Fruit fly (Drosophila melanogaster) Kc167 (cell line): ENCODE results near the gene CG17687.

ENCODE experiments used
- Myc ChIP-seq: fragments of >200 bp; optimal IDR thresholded peaks from 2 replicates; lab custom pipeline; 2017; ENCODE audit warnings: missing external identifiers
- Sin3A ChIP-seq: fragments of >200 bp; optimal IDR thresholded peaks from 2 replicates; lab custom pipeline; 2018; ENCODE audit warnings: missing external identifiers
- h ChIP-seq: fragments of >200 bp; optimal IDR thresholded peaks from 3 replicates; lab custom pipeline; 2018; ENCODE audit warnings: missing external identifiers
- insv ChIP-seq: fragments of >200 bp; optimal IDR thresholded peaks from 3 replicates; lab custom pipeline; 2018; ENCODE audit warnings: missing external identifiers
- psq ChIP-seq: fragments of >200 bp; optimal IDR thresholded peaks from 2 replicates; lab custom pipeline; 2017; ENCODE audit warnings: missing external identifiers
- ttk ChIP-seq: sonication (Bioruptor generic); optimal IDR thresholded peaks from 2 replicates; lab custom pipeline; 2017; ENCODE audit warnings: missing external identifiers

Gene CG17687

dm6 chr3L:13348733-13349132 lies at the start of gene CG17687:
TSS of gene CG17687 (plus strand) at chr3L:13349033.
- TF ChIP-seq insv (no peak), Myc (lab: Kevin White, UChicago) (no peak), Sin3A (no peak), h (no peak), psq (no peak), ttk (lab: Kevin White, UChicago) (no peak)

DNA sequence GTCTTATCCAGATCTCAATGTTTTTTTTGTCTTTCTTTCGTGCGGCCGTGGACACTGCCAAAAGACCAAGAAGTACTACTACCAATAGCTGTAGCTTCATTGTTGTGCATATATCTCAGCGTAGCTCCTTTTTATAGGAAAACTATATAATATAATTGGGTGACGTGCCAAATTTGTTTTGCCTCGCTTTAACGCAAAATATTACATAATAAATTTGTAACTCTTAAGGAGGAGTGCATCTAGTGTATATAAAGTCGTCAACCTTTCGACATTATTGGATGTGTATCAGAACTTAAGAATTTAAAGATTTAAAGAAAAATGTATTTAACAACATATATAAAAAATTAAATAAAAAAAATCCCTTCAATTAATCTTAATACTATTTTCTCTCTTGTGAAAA lies 48.8 kb upstream of the CG17687 start, which contains the start of gene CG43147:
Gene CG43147 (minus strand): TSS at position 101 of the 400 bp plus-strand sequence.
- TF ChIP-seq psq (no peak), Sin3A (no peak), ttk (lab: Kevin White, UChicago) (no peak), h (no peak), Myc (lab: Kevin White, UChicago) (no peak), insv (no peak)

dm6 chr3L:13301335-13301734 lies 47.5 kb upstream of the CG17687 start, which contains the start of gene SP:
TSS of gene SP (plus strand) at chr3L:13301635.
- TF ChIP-seq Sin3A (no peak), insv (no peak), psq (no peak), ttk (lab: Kevin White, UChicago) (no peak), h (no peak)

DNA sequence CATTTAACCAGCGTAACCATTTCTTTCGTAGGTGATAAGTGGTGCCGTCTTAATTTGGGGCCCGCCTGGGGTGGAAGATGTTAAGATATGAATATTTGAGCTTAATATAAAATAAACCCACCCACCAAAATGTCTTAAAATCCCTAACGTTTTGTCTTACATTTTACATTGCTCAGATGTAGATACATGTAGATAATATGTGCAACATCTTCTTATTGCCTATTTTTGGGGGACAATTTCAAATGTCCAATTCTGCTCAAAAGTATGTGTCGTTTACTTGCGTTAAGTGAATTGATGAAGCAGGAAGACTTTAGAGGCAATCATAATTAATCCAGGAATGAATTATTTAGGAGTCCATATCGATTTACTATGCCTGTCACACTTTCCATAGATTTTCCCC lies 47.0 kb upstream of the CG17687 start:
- TF ChIP-seq insv (no peak), psq (no peak), h (no peak), Myc (lab: Kevin White, UChicago) (no peak), Sin3A (no peak), ttk (lab: Kevin White, UChicago) (no peak)

DNA sequence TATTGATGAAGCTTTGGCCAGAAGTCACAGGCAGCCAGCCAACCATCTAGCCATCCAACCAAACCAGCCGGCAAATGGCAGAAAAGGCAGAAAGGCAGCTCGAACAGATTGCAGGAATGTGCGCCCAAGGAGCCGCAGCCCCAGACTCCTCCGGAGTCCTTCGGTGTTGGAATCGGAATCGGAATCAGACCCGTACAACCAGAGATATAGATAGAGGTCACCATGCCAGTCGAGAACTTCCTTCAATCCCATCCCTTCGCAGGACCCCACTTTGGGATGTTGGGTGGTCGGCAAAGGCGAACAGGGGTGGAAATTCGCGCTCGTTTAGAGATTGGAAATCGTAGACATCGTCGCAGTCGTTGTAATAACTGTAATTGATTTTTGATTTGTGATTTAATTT lies 36.6 kb upstream of the CG17687 start:
- no peak for TF ChIP-seq psq
- TF ChIP-seq ttk (lab: Kevin White, UChicago): no peak
- no peak for TF ChIP-seq h
- TF ChIP-seq Sin3A: no peak
- no peak for TF ChIP-seq insv
- no peak for TF ChIP-seq Myc (lab: Kevin White, UChicago)

dm6 chr3L:13328835-13329234 lies 20.0 kb upstream of the CG17687 start, which contains the start of gene CG14113:
TSS of gene CG14113 (plus strand) at chr3L:13329135.
- TF ChIP-seq psq: no peak
- TF ChIP-seq Sin3A: no peak
- TF ChIP-seq h: no peak
- no peak for TF ChIP-seq ttk (lab: Kevin White, UChicago)
- TF ChIP-seq Myc (lab: Kevin White, UChicago): no peak
- TF ChIP-seq insv: no peak

DNA sequence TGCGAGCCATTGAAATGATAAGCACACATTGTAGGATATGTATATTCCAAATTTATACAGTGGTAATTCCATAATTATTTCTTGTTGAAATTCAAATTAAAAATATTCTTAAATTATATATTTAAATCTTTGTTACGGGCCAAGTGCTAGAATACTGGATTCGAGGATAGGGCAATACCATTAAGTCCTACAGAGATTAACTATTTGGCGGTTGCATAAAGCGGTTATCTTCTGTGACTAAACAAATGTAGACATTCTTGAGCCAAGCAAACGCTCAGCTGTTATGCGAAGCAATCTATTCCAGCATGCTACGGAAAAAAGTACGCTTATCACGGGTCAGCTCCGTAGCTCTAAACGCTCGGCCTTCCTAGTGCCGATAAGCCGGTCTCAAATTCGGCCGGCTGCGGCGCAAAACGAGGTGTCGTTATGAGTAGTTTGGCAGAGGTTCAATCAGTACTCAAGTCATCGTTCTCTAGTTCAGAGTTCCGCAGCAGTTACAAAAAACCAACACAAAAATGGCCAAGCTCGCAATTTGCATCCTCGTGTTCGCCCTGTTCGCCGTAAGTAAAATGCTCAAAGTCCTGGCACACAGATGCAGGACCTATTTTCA lies 7.4 kb downstream of the CG17687 start, which contains the start of gene Nplp2:
Gene Nplp2 (plus strand): TSS at position 293 of the 610 bp plus-strand sequence.
- TF ChIP-seq Sin3A: no peak
- TF ChIP-seq ttk (lab: Kevin White, UChicago): no peak
- TF ChIP-seq h: no peak
- TF ChIP-seq psq: no peak
- no peak for TF ChIP-seq Myc (lab: Kevin White, UChicago)
- TF ChIP-seq insv: no peak

dm6 chr3L:13377657-13378056 lies 28.8 kb downstream of the CG17687 start, which contains the start of gene CG14111:
TSS of gene CG14111 (plus strand) at chr3L:13377957.
- TF ChIP-seq psq (no peak), insv (no peak), Sin3A (no peak), ttk (lab: Kevin White, UChicago) (no peak), Myc (lab: Kevin White, UChicago) (no peak), h (no peak)

- TF ChIP-seq psq (no peak), ttk (lab: Kevin White, UChicago) (no peak), Myc (lab: Kevin White, UChicago) (no peak), Sin3A (no peak), h (no peak), insv (no peak)
Observed at dm6 chr3L:13378202-13378601, 29.4 kb downstream of the CG17687 start, which contains the start of gene SNCF. TSS of gene SNCF (plus strand) at chr3L:13378583.

DNA sequence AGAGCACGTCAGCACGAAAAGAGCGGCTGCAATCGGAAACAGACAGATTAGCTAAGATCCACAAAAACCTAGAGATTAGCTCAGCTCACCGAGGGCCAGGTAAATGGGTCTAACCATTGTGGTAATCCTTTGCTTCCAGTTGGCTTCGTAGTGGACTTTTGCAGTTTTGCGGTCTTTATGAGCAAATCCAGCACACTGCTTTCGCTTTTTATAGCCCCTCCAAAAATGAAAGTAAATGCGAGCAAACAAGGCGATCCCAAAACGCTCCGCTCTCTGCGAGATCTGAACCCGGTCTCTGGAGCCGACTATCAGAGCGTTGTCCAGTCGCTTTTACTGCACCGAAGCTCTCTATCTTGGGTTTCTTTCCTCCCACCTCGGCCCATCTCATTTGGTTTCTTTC lies 32.3 kb downstream of the CG17687 start, which contains the start of gene CG14107:
Gene CG14107 (minus strand): TSS at position 187 of the 400 bp plus-strand sequence.
- TF ChIP-seq insv (no peak), psq (no peak), h (no peak), ttk (lab: Kevin White, UChicago) (no peak), Sin3A (no peak), Myc (lab: Kevin White, UChicago) (no peak)

DNA sequence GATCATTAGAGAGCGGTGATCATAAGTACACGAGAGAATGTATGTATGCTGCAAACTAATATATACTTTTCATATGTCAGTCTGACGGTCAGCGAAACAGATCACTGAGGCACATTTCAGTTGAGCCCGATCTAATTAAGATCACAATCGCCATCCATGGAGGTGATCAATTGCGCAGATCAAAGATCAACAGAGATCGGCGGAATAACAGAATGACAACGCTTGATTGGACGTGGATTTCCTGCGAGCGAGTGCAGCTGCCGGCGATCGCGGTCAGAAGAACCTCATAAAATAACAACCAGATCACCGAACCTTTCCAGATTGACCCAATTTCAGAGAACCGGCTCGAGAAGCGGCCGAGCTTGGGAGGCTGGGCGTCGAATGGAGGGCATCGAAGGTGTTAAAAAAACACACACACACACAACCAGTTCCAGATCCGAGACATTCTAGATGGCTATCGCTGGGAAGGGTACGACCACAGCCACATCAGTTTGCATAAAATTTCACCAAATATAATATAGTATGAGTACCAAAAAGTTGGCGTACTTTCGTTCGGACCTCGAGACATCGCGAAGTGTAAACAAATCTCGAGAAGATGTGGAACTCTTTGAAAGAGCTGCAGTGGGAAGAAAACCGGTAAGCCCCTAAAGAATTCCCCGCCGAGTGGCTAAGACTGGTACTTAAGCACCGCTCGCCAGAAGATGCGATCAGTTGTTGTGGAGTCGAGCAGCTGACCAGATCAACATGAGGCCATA lies 33.4 kb downstream of the CG17687 start, which contains the start of gene ImpL1:
Gene ImpL1 (plus strand): TSS at position 705 of the 755 bp plus-strand sequence.
- TF ChIP-seq psq (no peak), ttk (lab: Kevin White, UChicago) (no peak), h (no peak), Sin3A (no peak), insv (no peak), Myc (lab: Kevin White, UChicago) (no peak)

- TF ChIP-seq insv: no peak
- no peak for TF ChIP-seq Myc (lab: Kevin White, UChicago)
- no peak for TF ChIP-seq ttk (lab: Kevin White, UChicago)
- TF ChIP-seq h: no peak
- no peak for TF ChIP-seq Sin3A
Observed at dm6 chr3L:13384489-13384888, 35.7 kb downstream of the CG17687 start, which contains the start of gene CG14110. TSS of gene CG14110 (plus strand) at chr3L:13384789.

DNA sequence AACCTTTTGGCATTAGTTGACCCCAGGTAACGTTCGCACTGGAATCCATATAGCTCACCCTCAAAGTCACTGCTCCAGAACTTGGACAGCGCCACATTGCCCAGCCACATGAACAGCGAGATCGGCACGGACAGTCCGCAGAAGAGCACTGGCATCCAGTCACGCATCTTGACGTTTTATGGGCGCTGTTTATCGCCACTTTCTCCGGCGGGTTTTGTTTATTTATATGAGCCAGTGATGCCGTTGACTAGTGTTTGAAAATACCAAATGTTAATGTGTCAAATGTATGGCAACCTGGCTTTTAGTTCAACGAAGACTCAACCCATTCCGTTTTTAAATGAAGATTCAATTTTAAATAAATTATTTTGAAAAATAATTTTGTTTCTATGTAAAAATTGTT lies 38.8 kb downstream of the CG17687 start, which contains the start of gene CG10171:
Gene CG10171 (minus strand): TSS at position 300 of the 400 bp plus-strand sequence.
- TF ChIP-seq h: no peak
- no peak for TF ChIP-seq insv
- no peak for TF ChIP-seq Myc (lab: Kevin White, UChicago)
- no peak for TF ChIP-seq ttk (lab: Kevin White, UChicago)
- no peak for TF ChIP-seq psq
- no peak for TF ChIP-seq Sin3A
